Fruit fly (Drosophila melanogaster) whole organism, embryonic: ENCODE results near the gene CG31141.
A peak's percentile ranks its signal among the peaks of the same experiment; 100 is the strongest.

ENCODE experiments used
- CG11093 ChIP-seq: fragments of 200-800 bp; sonication (Bioruptor generic); IDR thresholded peaks from 3 replicates; pipeline ENCODE4 v1.3.6; 2022; ENCODE audit warnings: missing biosample characterization, missing genetic modification characterization
- CG12104 ChIP-seq: fragments of 200-800 bp; sonication (Bioruptor generic); optimal IDR thresholded peaks from 3 replicates; lab custom pipeline; 2016; ENCODE audit warnings: missing biosample characterization, missing genetic modification characterization
- CG1233 ChIP-seq: fragments of 200-800 bp; sonication (Bioruptor generic); optimal IDR thresholded peaks from 4 replicates; lab custom pipeline; 2018; ENCODE audit warnings: missing biosample characterization, mild to moderate bottlenecking, missing genetic modification characterization
- CG14014 ChIP-seq: fragments of 200-800 bp; sonication (Bioruptor generic); IDR thresholded peaks from 2 replicates; pipeline ENCODE4 v1.3.6; 2022; ENCODE audit warnings: missing biosample characterization, missing genetic modification characterization
- CG15601 ChIP-seq: fragments of 200-800 bp; sonication (Bioruptor generic); optimal IDR thresholded peaks from 3 replicates; lab custom pipeline; 2019; ENCODE audit warnings: missing biosample characterization, mild to moderate bottlenecking, missing genetic modification characterization, moderate library complexity
- CG17612 ChIP-seq: fragments of 200-800 bp; sonication (Bioruptor generic); IDR thresholded peaks from 2 replicates; pipeline ENCODE4 v1.3.6; 2022; ENCODE audit warnings: missing biosample characterization, missing genetic modification characterization
- CG1792 ChIP-seq: fragments of 200-800 bp; sonication (Bioruptor generic); optimal IDR thresholded peaks from 2 replicates; lab custom pipeline; 2016; ENCODE audit warnings: missing biosample characterization, missing genetic modification characterization
- CG2678 ChIP-seq: fragments of 200-800 bp; sonication (Bioruptor generic); optimal IDR thresholded peaks from 3 replicates; lab custom pipeline; 2019; ENCODE audit warnings: missing biosample characterization, mild to moderate bottlenecking, missing genetic modification characterization, moderate library complexity
- CG31365 ChIP-seq: fragments of 200-800 bp; sonication (Bioruptor generic); optimal IDR thresholded peaks from 2 replicates; lab custom pipeline; 2018; ENCODE audit warnings: missing biosample characterization, mild to moderate bottlenecking, missing genetic modification characterization
- CG31388 ChIP-seq: fragments of 200-800 bp; sonication (Bioruptor generic); optimal IDR thresholded peaks from 2 replicates; lab custom pipeline; 2016; ENCODE audit warnings: missing biosample characterization, missing genetic modification characterization
- CG34376 ChIP-seq: fragments of 200-800 bp; sonication (Bioruptor generic); optimal IDR thresholded peaks from 2 replicates; lab custom pipeline; 2018; ENCODE audit warnings: missing biosample characterization, mild to moderate bottlenecking, missing genetic modification characterization
- CG5180 ChIP-seq: fragments of 200-800 bp; sonication (Bioruptor generic); optimal IDR thresholded peaks from 3 replicates; lab custom pipeline; 2017; ENCODE audit warnings: missing biosample characterization, missing genetic modification characterization, mild to moderate bottlenecking, moderate library complexity, missing genetic modification reagents
- CG6254 ChIP-seq: fragments of 200-800 bp; sonication (Bioruptor generic); optimal IDR thresholded peaks from 3 replicates; lab custom pipeline; 2017; ENCODE audit warnings: mild to moderate bottlenecking, missing biosample characterization, missing genetic modification reagents, missing genetic modification characterization
- CG6654 ChIP-seq: fragments of 200-800 bp; sonication (Bioruptor generic); optimal IDR thresholded peaks from 2 replicates; lab custom pipeline; 2017; ENCODE audit warnings: missing biosample characterization, mild to moderate bottlenecking, missing genetic modification characterization
- E2f2 ChIP-seq: fragments of 200-800 bp; sonication (Bioruptor generic); IDR thresholded peaks from 2 replicates; pipeline ENCODE4 v1.3.6; 2022; ENCODE audit warnings: missing biosample characterization, missing genetic modification characterization
- Fer3 ChIP-seq: fragments of 200-800 bp; sonication (Bioruptor generic); optimal IDR thresholded peaks from 2 replicates; lab custom pipeline; 2018; ENCODE audit warnings: missing biosample characterization, mild to moderate bottlenecking, missing genetic modification characterization, moderate library complexity
- HLHmδ ChIP-seq: fragments of 200-800 bp; sonication (Bioruptor generic); optimal IDR thresholded peaks from 2 replicates; lab custom pipeline; 2018; ENCODE audit warnings: missing biosample characterization, mild to moderate bottlenecking, missing genetic modification characterization, moderate library complexity
- Mes4 ChIP-seq: fragments of 200-800 bp; sonication (Bioruptor generic); optimal IDR thresholded peaks from 2 replicates; lab custom pipeline; 2016; ENCODE audit warnings: missing biosample characterization, missing genetic modification characterization
- Nf-YC ChIP-seq: fragments of 200-800 bp; optimal IDR thresholded peaks from 3 replicates; lab custom pipeline; 2019; ENCODE audit warnings: missing biosample characterization, mild to moderate bottlenecking, missing genetic modification characterization, moderate library complexity
- Oaz ChIP-seq: fragments of 200-800 bp; sonication (Bioruptor generic); IDR thresholded peaks from 2 replicates; pipeline ENCODE4 v1.3.6; 2022; ENCODE audit warnings: missing biosample characterization, missing genetic modification characterization
- Sin3A ChIP-seq: fragments of >200 bp; optimal IDR thresholded peaks from 2 replicates; lab custom pipeline; 2018
- Six4 ChIP-seq: fragments of 200-800 bp; sonication (Bioruptor generic); optimal IDR thresholded peaks from 2 replicates; lab custom pipeline; 2016; ENCODE audit warnings: missing biosample characterization, missing genetic modification characterization
- Vsx1 ChIP-seq: fragments of 200-800 bp; sonication (Bioruptor generic); optimal IDR thresholded peaks from 2 replicates; lab custom pipeline; 2017; ENCODE audit warnings: missing biosample characterization, mild to moderate bottlenecking, missing genetic modification characterization, missing genetic modification reagents
- aop ChIP-seq: fragments of 200-800 bp; sonication (Bioruptor generic); IDR thresholded peaks from 2 replicates; pipeline ENCODE4 v1.3.6; 2022; ENCODE audit warnings: missing biosample characterization, missing genetic modification characterization
- ap ChIP-seq: fragments of 200-800 bp; sonication (Bioruptor generic); IDR thresholded peaks from 2 replicates; pipeline ENCODE4 v1.3.6; 2022; ENCODE audit warnings: missing biosample characterization, missing genetic modification characterization
- br ChIP-seq: fragments of >200 bp; optimal IDR thresholded peaks from 2 replicates; lab custom pipeline; 2017
- cato ChIP-seq: fragments of 200-800 bp; sonication (Bioruptor generic); optimal IDR thresholded peaks from 2 replicates; lab custom pipeline; 2016; ENCODE audit warnings: missing biosample characterization, missing genetic modification characterization, borderline replicate concordance
- caup ChIP-seq: fragments of 200-800 bp; sonication (Bioruptor generic); optimal IDR thresholded peaks from 3 replicates; lab custom pipeline; 2017; ENCODE audit warnings: missing biosample characterization, mild to moderate bottlenecking, missing genetic modification characterization, moderate library complexity; ENCODE audit not compliant: severe bottlenecking
- ci ChIP-seq: fragments of 200-800 bp; sonication (Bioruptor generic); IDR thresholded peaks from 3 replicates; pipeline ENCODE4 v1.3.6; 2022; ENCODE audit warnings: missing biosample characterization, missing genetic modification characterization
- dpn ChIP-seq, 2 experiments: fragments of 200-800 bp; sonication (Bioruptor generic); optimal IDR thresholded peaks; 3 replicates each; lab custom pipeline; 2016; ENCODE audit warnings: missing biosample characterization in 2 of 2, missing genetic modification characterization in 2 of 2
- gcm ChIP-seq: fragments of 200-800 bp; sonication (Bioruptor generic); optimal IDR thresholded peaks from 2 replicates; lab custom pipeline; 2019; ENCODE audit warnings: missing biosample characterization, mild to moderate bottlenecking, missing genetic modification characterization, moderate library complexity
- gem ChIP-seq: fragments of 200-800 bp; sonication (Bioruptor generic); optimal IDR thresholded peaks from 2 replicates; lab custom pipeline; 2019; ENCODE audit warnings: missing biosample characterization, mild to moderate bottlenecking, missing genetic modification characterization, moderate library complexity
- gro ChIP-seq: fragments of 200-800 bp; sonication (Bioruptor generic); optimal IDR thresholded peaks from 2 replicates; lab custom pipeline; 2016; ENCODE audit warnings: missing biosample characterization, missing genetic modification characterization
- gt ChIP-seq: fragments of 200-800 bp; sonication (Bioruptor generic); IDR thresholded peaks from 2 replicates; pipeline ENCODE4 v1.3.6; 2022; ENCODE audit warnings: missing biosample characterization, missing genetic modification characterization
- insv ChIP-seq, 2 experiments: fragments of 200-800 bp; sonication (Bioruptor generic); optimal IDR thresholded peaks; 3 replicates each; lab custom pipeline; 2016 to 2018; ENCODE audit warnings: missing biosample characterization in 2 of 2, missing genetic modification characterization in 2 of 2
- inv ChIP-seq: fragments of 200-800 bp; sonication (Bioruptor generic); IDR thresholded peaks from 2 replicates; pipeline ENCODE4 v1.3.6; 2022; ENCODE audit warnings: missing biosample characterization, missing genetic modification characterization; ENCODE audit not compliant: partially characterized antibody
- jumu ChIP-seq: fragments of 200-800 bp; sonication (Bioruptor generic); optimal IDR thresholded peaks from 3 replicates; lab custom pipeline; 2016; ENCODE audit warnings: missing biosample characterization, missing genetic modification characterization
- lab ChIP-seq: fragments of 200-800 bp; sonication (Bioruptor generic); optimal IDR thresholded peaks from 3 replicates; lab custom pipeline; 2017; ENCODE audit warnings: missing biosample characterization, missing genetic modification characterization, mild to moderate bottlenecking, moderate library complexity, missing genetic modification reagents
- pho ChIP-seq: fragments of 200-800 bp; sonication (Bioruptor generic); optimal IDR thresholded peaks from 2 replicates; lab custom pipeline; 2016; ENCODE audit warnings: missing biosample characterization, missing genetic modification characterization
- ranshi ChIP-seq: fragments of 200-800 bp; sonication (Bioruptor generic); IDR thresholded peaks from 2 replicates; pipeline ENCODE4 v1.3.6; 2022; ENCODE audit warnings: missing biosample characterization, missing genetic modification characterization
- row ChIP-seq: fragments of 200-800 bp; sonication (Bioruptor generic); IDR thresholded peaks from 3 replicates; pipeline ENCODE4 v1.3.6; 2022; ENCODE audit warnings: missing biosample characterization, missing genetic modification characterization
- schlank ChIP-seq: fragments of 200-800 bp; sonication (Bioruptor generic); optimal IDR thresholded peaks from 2 replicates; lab custom pipeline; 2018; ENCODE audit warnings: missing biosample characterization, mild to moderate bottlenecking, missing genetic modification characterization
- sisA ChIP-seq: fragments of 200-800 bp; sonication (Bioruptor generic); IDR thresholded peaks from 2 replicates; pipeline ENCODE4 v1.3.6; 2022; ENCODE audit warnings: missing biosample characterization, missing genetic modification characterization
- so ChIP-seq: fragments of 200-800 bp; sonication (Bioruptor generic); IDR thresholded peaks from 3 replicates; pipeline ENCODE4 v1.3.6; 2022; ENCODE audit warnings: missing biosample characterization, missing genetic modification characterization
- sr ChIP-seq: fragments of 200-800 bp; sonication (Bioruptor generic); IDR thresholded peaks from 3 replicates; pipeline ENCODE4 v1.3.6; 2022; ENCODE audit warnings: missing biosample characterization, missing genetic modification characterization
- ssp ChIP-seq: fragments of 200-800 bp; sonication (Bioruptor generic); IDR thresholded peaks from 2 replicates; pipeline ENCODE4 v1.3.6; 2022; ENCODE audit warnings: missing biosample characterization, missing genetic modification characterization
- tap ChIP-seq: fragments of 200-800 bp; optimal IDR thresholded peaks from 3 replicates; lab custom pipeline; 2019; ENCODE audit warnings: missing biosample characterization, mild to moderate bottlenecking, missing genetic modification characterization, moderate library complexity
- trem ChIP-seq: fragments of 200-800 bp; optimal IDR thresholded peaks from 3 replicates; lab custom pipeline; 2019; ENCODE audit warnings: missing biosample characterization, mild to moderate bottlenecking, missing genetic modification characterization, moderate library complexity
- wdn ChIP-seq: fragments of 200-800 bp; sonication (Bioruptor generic); IDR thresholded peaks from 2 replicates; pipeline ENCODE4 v1.3.6; 2022; ENCODE audit warnings: missing biosample characterization, missing genetic modification characterization

CG31141 gene

DNA sequence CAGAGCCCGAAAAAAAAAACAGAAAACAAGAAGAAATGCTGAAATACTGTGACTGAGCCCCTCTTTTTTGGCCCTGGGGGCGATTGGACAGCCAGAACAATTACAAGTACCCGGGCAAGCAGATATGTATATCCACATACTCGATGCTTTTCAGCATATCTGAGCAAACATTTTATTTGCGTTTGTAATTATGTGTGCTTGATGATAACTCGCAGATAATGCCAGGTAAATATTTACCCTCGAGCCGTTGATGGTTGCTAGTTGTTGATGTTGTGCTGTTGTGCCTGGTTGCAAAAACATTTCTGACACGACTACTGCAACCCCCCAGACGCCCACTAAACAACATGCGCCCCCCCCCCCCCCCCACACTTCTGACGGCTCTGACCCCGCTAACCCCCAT is 3.7 kb upstream of the CG31141 start (continued):
- TF ChIP-seq CG15601 (tag; lab: Kevin White, UChicago) (peak; percentile 32), Oaz (GFP tag; lab: Robert Waterston, UW) (peak; percentile 26; the same call in 1 of the 2 replicates), gro (GFP tag; lab: Kevin White, UChicago) (no peak), ci (GFP tag; lab: Robert Waterston, UW) (peak; percentile 69; the same call in 1 of the 3 replicates), jumu (GFP tag; lab: Kevin White, UChicago) (no peak), ap (GFP tag; lab: Robert Waterston, UW) (no peak), gt (GFP tag; lab: Robert Waterston, UW) (no peak), CG31388 (GFP tag; lab: Kevin White, UChicago) (no peak), E2f2 (GFP tag; lab: Robert Waterston, UW) (peak; percentile 30; the same call in 1 of the 2 replicates), caup (GFP tag; lab: Kevin White, UChicago) (peak; percentile 69), sisA (no peak), Sin3A (lab: Kevin White, UChicago) (no peak), CG17612 (GFP tag; lab: Robert Waterston, UW) (no peak), so (GFP tag; lab: Robert Waterston, UW) (peak; percentile 39; the same call in 2 of the 3 replicates), CG6254 (GFP tag; lab: Kevin White, UChicago) (peak; percentile 21), Vsx1 (GFP tag; lab: Kevin White, UChicago) (peak; percentile 63), wdn (GFP tag; lab: Robert Waterston, UW) (0 out of 2 replicates have a peak, but pooled peaks have one; percentile 26), sr (GFP tag; lab: Robert Waterston, UW) (peak; percentile 25; the same call in 1 of the 3 replicates), CG14014 (GFP tag; lab: Robert Waterston, UW) (peak; percentile 67; the same call in 1 of the 2 replicates), row (GFP tag; lab: Robert Waterston, UW) (no peak), Six4 (GFP tag; lab: Kevin White, UChicago) (no peak), Nf-YC (peak; percentile 26), CG1233 (GFP tag; lab: Kevin White, UChicago) (peak; percentile 62), CG1792 (GFP tag; lab: Kevin White, UChicago) (no peak), trem (tag; lab: Kevin White, UChicago) (no peak), aop (no peak), gem (peak; percentile 43), tap (tag; lab: Kevin White, UChicago) (peak; percentile 65), CG11093 (GFP tag; lab: Robert Waterston, UW) (no peak), gcm (GFP tag; lab: Kevin White, UChicago) (peak; percentile 0), HLHmδ (GFP tag; lab: Kevin White, UChicago) (peak; percentile 18), Mes4 (GFP tag; lab: Kevin White, UChicago) (no peak), CG31365 (tag; lab: Kevin White, UChicago) (peak; percentile 69), dpn (GFP tag; optimal IDR thresholded peaks at IDR 0.05; lab: Kevin White, UChicago) (peak in 1 of 2 experiments; percentile 1), insv (GFP tag; optimal IDR thresholded peaks at IDR 0.05; lab: Kevin White, UChicago) (no peak), CG6654 (GFP tag; lab: Kevin White, UChicago) (no peak), CG5180 (GFP tag; lab: Kevin White, UChicago) (peak; percentile 72), Fer3 (tag; lab: Kevin White, UChicago) (peak; percentile 51), inv (GFP tag; lab: Robert Waterston, UW) (no peak), CG12104 (GFP tag; lab: Kevin White, UChicago) (peak; percentile 16), CG34376 (GFP tag; lab: Kevin White, UChicago) (peak; percentile 2), CG2678 (tag; lab: Kevin White, UChicago) (peak; percentile 74), cato (GFP tag; lab: Kevin White, UChicago) (no peak), schlank (tag; lab: Kevin White, UChicago) (peak; percentile 69), ranshi (GFP tag; lab: Robert Waterston, UW) (peak; percentile 31; the same call in 1 of the 2 replicates), lab (peak; percentile 85), ssp (GFP tag; lab: Robert Waterston, UW) (no peak), br (lab: Kevin White, UChicago) (no peak), pho (GFP tag; lab: Kevin White, UChicago) (no peak)
